Worm (Caenorhabditis elegans): ENCODE measurements around the gene ins-22.

The ins-22 gene

ce11 chrIII:10025989-10026388, at the start of gene ins-22:
Gene ins-22, plus strand, starts transcription at chrIII:10026289.
- TF ChIP-seq unc-62 (GFP tag; optimal IDR thresholded peaks at IDR 0.05): no peak

- TF ChIP-seq unc-62 (GFP tag; optimal IDR thresholded peaks at IDR 0.05): no peak
These were observed 43.9 kb upstream of the ins-22 start for ce11 chrIII:9982119-9982642.

ce11 chrIII:9984604-9985003, 41.5 kb upstream of the ins-22 start:
- no peak for TF ChIP-seq unc-62 (GFP tag; optimal IDR thresholded peaks at IDR 0.05)

ce11 chrIII:9985542-9985941, 40.5 kb upstream of the ins-22 start:
- no peak for TF ChIP-seq unc-62 (GFP tag; optimal IDR thresholded peaks at IDR 0.05)

ce11 chrIII:9986827-9987429, 39.2 kb upstream of the ins-22 start, which contains the start of gene C05B5.12:
Gene C05B5.12, plus strand, starts transcription at chrIII:9987379.
- no peak for TF ChIP-seq unc-62 (GFP tag; optimal IDR thresholded peaks at IDR 0.05)

ce11 chrIII:9988352-9988751, 37.7 kb upstream of the ins-22 start, which contains the start of gene C05B5.1:
Gene C05B5.1, minus strand, starts transcription at chrIII:9988452.
- TF ChIP-seq unc-62 (GFP tag; optimal IDR thresholded peaks at IDR 0.05): no peak

ce11 chrIII:9991324-9991723, 34.8 kb upstream of the ins-22 start:
- TF ChIP-seq unc-62 (GFP tag; optimal IDR thresholded peaks at IDR 0.05): no peak

ce11 chrIII:9993535-9993934, 32.6 kb upstream of the ins-22 start, which contains the start of gene C05B5.4:
Gene C05B5.4, plus strand, starts transcription at chrIII:9993885.
- TF ChIP-seq unc-62 (GFP tag; optimal IDR thresholded peaks at IDR 0.05): no peak

- TF ChIP-seq unc-62 (GFP tag; optimal IDR thresholded peaks at IDR 0.05): no peak
These were observed 28.2 kb upstream of the ins-22 start, which contains the start of gene pqn-8 for ce11 chrIII:9997890-9998289. Gene pqn-8, minus strand, starts transcription at chrIII:9997990.

- no peak for TF ChIP-seq unc-62 (GFP tag; optimal IDR thresholded peaks at IDR 0.05)
These were observed 26.9 kb upstream of the ins-22 start, which contains the start of gene C05B5.17 for ce11 chrIII:9999235-9999634. Gene C05B5.17, minus strand, starts transcription at chrIII:9999335.

- TF ChIP-seq unc-62 (GFP tag; optimal IDR thresholded peaks at IDR 0.05): no peak
These were observed 25.7 kb upstream of the ins-22 start, which contains the start of gene C05B5.2 for ce11 chrIII:10000428-10000827. Gene C05B5.2, minus strand, starts transcription at chrIII:10000528.

- TF ChIP-seq unc-62 (GFP tag; optimal IDR thresholded peaks at IDR 0.05): no peak
These were observed 25.0 kb upstream of the ins-22 start, which contains the start of gene C05B5.5 for ce11 chrIII:10001060-10001459. Gene C05B5.5, plus strand, starts transcription at chrIII:10001360.

ce11 chrIII:10004213-10004612, 21.9 kb upstream of the ins-22 start, which contains the start of gene C05B5.11:
Gene C05B5.11, plus strand, starts transcription at chrIII:10004513.
- no peak for TF ChIP-seq unc-62 (GFP tag; optimal IDR thresholded peaks at IDR 0.05)

ce11 chrIII:10006734-10007348, 19.2 kb upstream of the ins-22 start, which contains the start of gene C05B5.8:
Gene C05B5.8, minus strand, starts transcription at chrIII:10006784.
- no peak for TF ChIP-seq unc-62 (GFP tag; optimal IDR thresholded peaks at IDR 0.05)

- TF ChIP-seq unc-62 (GFP tag; optimal IDR thresholded peaks at IDR 0.05): no peak
These were observed 16.0 kb upstream of the ins-22 start, which contains the start of gene fbxa-155 for ce11 chrIII:10010117-10010516. Gene fbxa-155, minus strand, starts transcription at chrIII:10010217.

ce11 chrIII:10012136-10012535, 14.0 kb upstream of the ins-22 start, which contains the start of gene C05B5.16:
Gene C05B5.16, plus strand, starts transcription at chrIII:10012436.
- TF ChIP-seq unc-62 (GFP tag; optimal IDR thresholded peaks at IDR 0.05): no peak
